Fruit fly (Drosophila melanogaster): Measurements from ENCODE around the gene subdued.

The subdued gene

DNA sequence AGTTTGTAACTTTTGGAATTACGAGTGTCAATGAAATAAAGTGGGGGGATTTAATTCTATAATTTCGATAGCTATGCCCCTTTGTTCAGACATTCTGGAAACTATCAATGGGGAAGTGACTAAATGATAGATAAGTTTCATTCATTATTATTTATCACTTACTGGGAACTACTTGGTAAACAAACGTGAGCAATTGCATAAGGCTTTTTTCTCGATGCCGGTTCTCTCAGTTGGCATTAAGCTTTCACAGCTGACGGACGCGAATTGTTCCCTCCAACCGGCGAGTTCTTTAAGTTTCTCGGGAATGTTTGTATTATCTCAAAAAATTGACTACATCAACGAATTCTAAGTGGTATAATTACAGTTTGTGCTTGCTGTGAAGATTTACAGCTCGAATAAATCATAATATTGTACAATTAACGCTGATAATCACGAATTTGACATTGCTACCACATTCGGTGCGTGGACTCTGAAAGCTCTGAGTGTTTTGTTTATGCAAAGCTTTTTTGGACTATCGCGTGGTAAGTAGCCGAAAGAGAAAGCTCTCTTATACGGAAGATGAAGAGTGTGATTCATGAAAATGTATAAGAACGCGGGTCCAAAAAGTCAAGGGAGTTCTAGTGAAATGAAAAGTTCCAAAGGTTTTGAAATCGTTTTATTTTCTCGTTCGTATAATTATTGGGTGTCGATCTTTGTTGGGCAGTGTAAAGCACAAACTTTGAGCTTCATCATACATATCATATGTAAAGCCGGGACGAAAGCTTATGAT lies 28.9 kb upstream of the subdued start, which contains the start of gene Naam (continued):
- TF ChIP-seq Antp (GFP tag; optimal IDR thresholded peaks at IDR 0.05) (peak; percentile 82), Ada2b (GFP tag; IDR thresholded peaks at IDR 0.05) (peak; percentile 54), CG10321 (GFP tag; IDR thresholded peaks at IDR 0.05) (no peak; the same call in 1 of the 2 replicates), CG3163 (GFP tag; optimal IDR thresholded peaks at IDR 0.05) (peak; percentile 88), CG42726 (GFP tag; IDR thresholded peaks at IDR 0.05; ENCODE audit: partially characterized antibody) (no peak), Lim3 (GFP tag; IDR thresholded peaks at IDR 0.05) (no peak), TFAM (GFP tag; optimal IDR thresholded peaks at IDR 0.05) (no peak), CG6683 (GFP tag; optimal IDR thresholded peaks at IDR 0.05) (peak; percentile 64), CG7556 (GFP tag; optimal IDR thresholded peaks at IDR 0.05) (peak; percentile 85), CG3407 (GFP tag; optimal IDR thresholded peaks at IDR 0.05) (peak; percentile 14), CG7357 (GFP tag; IDR thresholded peaks at IDR 0.05) (0 out of 3 replicates have a peak, but pooled peaks have one; percentile 41), al (GFP tag; IDR thresholded peaks at IDR 0.05) (peak; percentile 62), luna (GFP tag; optimal IDR thresholded peaks at IDR 0.05) (peak; percentile 25), NC2β (GFP tag; optimal IDR thresholded peaks at IDR 0.05) (peak; percentile 42), CG15601 (tag; optimal IDR thresholded peaks at IDR 0.05) (no peak), eve (GFP tag; optimal IDR thresholded peaks at IDR 0.05) (peak in 1 of 2 experiments; percentile 85), tx (GFP tag; optimal IDR thresholded peaks at IDR 0.05) (peak; percentile 59), CG6272 (GFP tag; IDR thresholded peaks at IDR 0.05) (peak; percentile 30; the same call in 1 of the 2 replicates), CG1603 (tag; optimal IDR thresholded peaks at IDR 0.05) (peak; percentile 74), dati (GFP tag; IDR thresholded peaks at IDR 0.05) (peak; percentile 7; the same call in 1 of the 2 replicates), ewg (GFP tag; optimal IDR thresholded peaks at IDR 0.05) (peak; percentile 51), lbe (GFP tag; optimal IDR thresholded peaks at IDR 0.05) (peak; percentile 35), CG12659 (GFP tag; optimal IDR thresholded peaks at IDR 0.05) (peak; percentile 76), CG10959 (GFP tag; IDR thresholded peaks at IDR 0.05) (no peak), HLH54F (GFP tag; optimal IDR thresholded peaks at IDR 0.05) (peak; percentile 80), CG4328 (GFP tag; optimal IDR thresholded peaks at IDR 0.05) (peak; percentile 39), Meics (GFP tag; optimal IDR thresholded peaks at IDR 0.05) (peak; percentile 87), Sry-β (GFP tag; optimal IDR thresholded peaks at IDR 0.05) (no peak), CG18262 (tag; optimal IDR thresholded peaks at IDR 0.05) (peak; percentile 69), Ets97D (GFP tag; optimal IDR thresholded peaks at IDR 0.05) (peak; percentile 47), CG4820 (GFP tag; optimal IDR thresholded peaks at IDR 0.05) (peak; percentile 55), Doc2 (GFP tag; IDR thresholded peaks at IDR 0.05) (no peak), Hr78 (GFP tag; optimal IDR thresholded peaks at IDR 0.05) (peak in 1 of 2 experiments; percentile 21), Atf3 (GFP tag; optimal IDR thresholded peaks at IDR 0.05) (peak; percentile 30), Sox100B (GFP tag; optimal IDR thresholded peaks at IDR 0.05) (no peak), Jarid2 (GFP tag; optimal IDR thresholded peaks at IDR 0.05) (no peak), Mrtf (GFP tag; IDR thresholded peaks at IDR 0.05) (peak; percentile 55; the same call in 2 of the 3 replicates), CG2202 (tag; optimal IDR thresholded peaks at IDR 0.05) (no peak), dysf (GFP tag; IDR thresholded peaks at IDR 0.05) (peak; percentile 76), YL-1 (GFP tag; optimal IDR thresholded peaks at IDR 0.05) (no peak), CG8924 (tag; optimal IDR thresholded peaks at IDR 0.05) (peak; percentile 73), GATAe (GFP tag; conservative IDR thresholded peaks at IDR 0.05) (no peak), Max (GFP tag; optimal IDR thresholded peaks at IDR 0.05) (peak; percentile 47), wek (GFP tag; optimal IDR thresholded peaks at IDR 0.05) (peak; percentile 76), CG13894 (tag; optimal IDR thresholded peaks at IDR 0.05) (peak; percentile 73), CG8388 (GFP tag; optimal IDR thresholded peaks at IDR 0.05) (peak; percentile 59), CG8944 (GFP tag; optimal IDR thresholded peaks at IDR 0.05) (peak; percentile 47), sug (tag; optimal IDR thresholded peaks at IDR 0.05) (peak; percentile 71), CTCF (GFP tag; optimal IDR thresholded peaks at IDR 0.05) (peak; percentile 32)

Data from whole organism, embryonic.